Worm (Caenorhabditis elegans) whole organism, late embryonic: ENCODE results near the gene try-11.

ENCODE experiments used
- hlh-30 ChIP-seq: sonication (generic microtip); optimal IDR thresholded peaks from 2 replicates; lab custom pipeline; 2017; ENCODE audit warnings: antibody characterized with exemption, missing genetic modification characterization, missing compliant biosample characterization; ENCODE audit not compliant: insufficient read depth
- syd-9 ChIP-seq: sonication (generic microtip); optimal IDR thresholded peaks from 2 replicates; lab custom pipeline; 2016; ENCODE audit warnings: mild to moderate bottlenecking, missing genetic modification characterization, moderate library complexity, missing compliant biosample characterization

DNA sequence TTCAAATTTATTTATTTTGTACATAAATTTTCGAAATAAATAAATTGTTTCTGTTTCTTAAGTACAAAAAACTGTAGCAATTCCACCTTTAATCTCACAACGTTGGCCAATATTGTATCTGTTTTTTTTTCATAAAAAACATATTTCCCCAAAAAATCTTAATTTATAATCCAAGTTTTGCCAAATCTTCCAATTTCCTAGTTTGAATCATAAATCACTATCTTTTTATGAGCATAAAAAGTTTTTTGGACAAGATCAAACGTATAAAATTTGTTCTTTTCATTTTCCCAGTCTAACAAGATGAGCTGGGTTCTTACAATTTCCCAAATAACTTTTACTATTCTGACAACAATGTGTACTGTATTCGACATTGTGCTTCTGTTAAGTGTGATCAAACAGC is 31.4 kb upstream of the try-11 start, which contains the start of gene srxa-4:
- no peak for TF ChIP-seq syd-9 (tag; lab: Kevin White, UChicago)
- no peak for TF ChIP-seq hlh-30
